Fruit fly (Drosophila melanogaster): ENCODE measurements around the gene SecS.

DNA sequence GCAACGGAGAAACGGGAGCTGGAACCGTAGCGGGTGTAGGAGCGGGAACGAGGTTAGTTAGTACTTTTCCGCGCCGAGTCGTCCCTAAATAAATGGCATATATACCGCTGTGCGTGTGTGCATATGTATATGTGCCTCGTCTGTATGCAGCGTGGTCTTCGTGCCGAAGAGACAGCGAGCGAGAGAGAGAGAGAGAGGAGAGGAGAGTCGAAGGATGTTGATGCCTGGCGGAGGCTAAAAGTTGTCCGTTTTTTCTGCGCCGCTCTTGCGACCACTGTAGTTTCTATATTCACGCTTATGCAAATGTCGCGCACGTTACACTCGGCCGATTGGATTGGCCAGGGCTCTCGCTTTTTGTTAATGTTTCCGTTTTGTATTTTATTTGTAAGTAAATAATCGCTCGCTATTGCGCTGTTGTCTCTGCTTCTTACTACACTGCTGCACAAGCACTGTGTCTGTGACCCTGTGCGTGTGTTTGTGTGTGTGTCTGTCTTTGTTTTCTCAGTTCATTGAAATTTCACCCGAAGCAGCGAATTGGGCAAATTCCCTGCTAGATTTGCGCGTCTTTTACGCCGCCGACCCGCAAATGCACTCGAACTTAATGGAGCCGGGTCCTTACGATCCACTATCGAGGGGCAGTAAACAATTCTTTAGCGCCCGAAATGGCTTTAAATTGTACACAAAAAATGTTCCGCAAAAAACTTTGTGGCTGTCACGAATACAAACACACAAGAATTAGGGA, 11.3 kb downstream of the SecS start, which contains the start of gene Rga:
- no peak for TF ChIP-seq Mnt (GFP tag; optimal IDR thresholded peaks at IDR 0.05)
- TF ChIP-seq ovo (GFP tag; optimal IDR thresholded peaks at IDR 0.05): no peak
- TF ChIP-seq CG11617 (GFP tag; optimal IDR thresholded peaks at IDR 0.05): no peak
- TF ChIP-seq Crg-1 (GFP tag; optimal IDR thresholded peaks at IDR 0.05): no peak
- no peak for TF ChIP-seq CG33017 (tag; optimal IDR thresholded peaks at IDR 0.05)
